Worm (Caenorhabditis elegans) whole organism, midembryonic: ENCODE data around the gene Y54G9A.9.

Experiments
- cog-1 ChIP-seq: sonication (generic microtip); optimal IDR thresholded peaks from 2 replicates; lab custom pipeline; 2016; ENCODE audit warnings: missing genetic modification characterization, missing compliant biosample characterization
- flt-1 ChIP-seq: fragments of 200-800 bp; sonication (Bioruptor generic); IDR thresholded peaks from 2 replicates; pipeline ENCODE4 v1.3.6; 2022; ENCODE audit warnings: missing genetic modification characterization, missing compliant biosample characterization
- klf-2 ChIP-seq: fragments of 200-800 bp; sonication (Bioruptor generic); conservative IDR thresholded peaks from 2 replicates; pipeline ENCODE4 v1.3.6; 2022; ENCODE audit warnings: missing genetic modification reagents, missing genetic modification characterization, missing compliant biosample characterization
- ref-1 ChIP-seq: fragments of 200-800 bp; sonication (Bioruptor generic); conservative IDR thresholded peaks from 2 replicates; pipeline ENCODE4 v1.3.6; 2022; ENCODE audit warnings: missing genetic modification reagents, missing genetic modification characterization, missing compliant biosample characterization
- tab-1 ChIP-seq: fragments of 200-800 bp; sonication (Bioruptor generic); IDR thresholded peaks from 2 replicates; pipeline ENCODE4 v1.3.6; 2022; ENCODE audit warnings: missing genetic modification characterization, missing compliant biosample characterization
- ztf-23 ChIP-seq: fragments of 200-800 bp; sonication (Bioruptor generic); IDR thresholded peaks from 2 replicates; pipeline ENCODE4 v1.3.6; 2022; ENCODE audit warnings: missing genetic modification reagents, missing genetic modification characterization, missing compliant biosample characterization
- ztf-29 ChIP-seq: fragments of 200-800 bp; sonication (Bioruptor generic); IDR thresholded peaks from 2 replicates; pipeline ENCODE4 v1.3.6; 2022; ENCODE audit warnings: missing genetic modification reagents, missing genetic modification characterization, missing compliant biosample characterization

- TF ChIP-seq cog-1 (tag; lab: Kevin White, UChicago) (no peak), ztf-23 (no peak), flt-1 (GFP tag; lab: Robert Waterston, UW) (no peak), klf-2 (GFP tag; lab: Robert Waterston, UW) (no peak), ref-1 (GFP tag; lab: Robert Waterston, UW) (no peak), ztf-29 (GFP tag; lab: Robert Waterston, UW) (no peak), tab-1 (GFP tag; lab: Robert Waterston, UW) (no peak)
Observed at ce11 chrII:13685581-13685980, 43.9 kb upstream of the Y54G9A.9 start.
